Worm (Caenorhabditis elegans): ENCODE data around the gene F56D6.12.

F56D6.12 gene

ce11 chrIV:3917405-3917804, 9.5 kb downstream of the F56D6.12 start, which contains the start of gene F56D6.14:
TSS of gene F56D6.14 (plus strand) at chrIV:3917705.
- TF ChIP-seq pros-1 (tag; optimal IDR thresholded peaks at IDR 0.05): no peak
- TF ChIP-seq pqm-1 (tag; optimal IDR thresholded peaks at IDR 0.05): no peak
- TF ChIP-seq ceh-24 (tag; optimal IDR thresholded peaks at IDR 0.05): no peak
- no peak for TF ChIP-seq hlh-13 (GFP tag; optimal IDR thresholded peaks at IDR 0.05)

DNA sequence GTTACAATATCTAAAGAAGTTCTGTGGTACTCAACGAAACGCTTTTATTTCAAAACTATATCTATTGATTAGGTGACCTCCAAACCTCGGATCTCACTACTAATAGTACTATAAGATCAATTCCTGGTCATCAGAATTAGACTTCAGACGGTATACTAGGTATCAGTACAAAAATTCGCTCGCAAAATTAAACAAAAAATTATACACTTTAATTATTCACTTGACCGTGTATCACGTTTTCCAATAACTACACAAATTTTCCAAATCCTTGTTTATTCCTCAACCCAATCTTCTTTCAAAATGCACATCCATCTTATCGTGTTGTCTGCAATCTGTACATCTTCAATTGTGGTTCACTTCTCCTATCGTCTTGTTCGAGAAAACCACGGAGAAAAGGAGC, 10.2 kb downstream of the F56D6.12 start, which contains the start of gene F56D6.23:
F56D6.23 (plus strand) TSS at position 301 of the 400 bp plus-strand sequence.
- TF ChIP-seq Y22D7AL.16 (tag; optimal IDR thresholded peaks at IDR 0.05): no peak
- no peak for TF ChIP-seq madf-2 (tag; optimal IDR thresholded peaks at IDR 0.05)
- no peak for TF ChIP-seq fkh-10 (GFP tag; optimal IDR thresholded peaks at IDR 0.05)
- no peak for TF ChIP-seq pha-2 (tag; optimal IDR thresholded peaks at IDR 0.05)
- TF ChIP-seq ceh-45 (GFP tag; IDR thresholded peaks at IDR 0.05): no peak
- TF ChIP-seq hlh-6 (tag; optimal IDR thresholded peaks at IDR 0.05): no peak
- no peak for TF ChIP-seq hlh-15 (tag; optimal IDR thresholded peaks at IDR 0.05)
- TF ChIP-seq fkh-6 (tag; optimal IDR thresholded peaks at IDR 0.05): no peak
- no peak for TF ChIP-seq ama-1 (optimal IDR thresholded peaks at IDR 0.05)
- TF ChIP-seq sox-4 (tag; optimal IDR thresholded peaks at IDR 0.05): no peak
- no peak for TF ChIP-seq mec-3 (tag; optimal IDR thresholded peaks at IDR 0.05; ENCODE audit: borderline replicate concordance)
- TF ChIP-seq zip-5 (tag; optimal IDR thresholded peaks at IDR 0.05): no peak
- TF ChIP-seq ceh-31 (tag; optimal IDR thresholded peaks at IDR 0.05): no peak

DNA sequence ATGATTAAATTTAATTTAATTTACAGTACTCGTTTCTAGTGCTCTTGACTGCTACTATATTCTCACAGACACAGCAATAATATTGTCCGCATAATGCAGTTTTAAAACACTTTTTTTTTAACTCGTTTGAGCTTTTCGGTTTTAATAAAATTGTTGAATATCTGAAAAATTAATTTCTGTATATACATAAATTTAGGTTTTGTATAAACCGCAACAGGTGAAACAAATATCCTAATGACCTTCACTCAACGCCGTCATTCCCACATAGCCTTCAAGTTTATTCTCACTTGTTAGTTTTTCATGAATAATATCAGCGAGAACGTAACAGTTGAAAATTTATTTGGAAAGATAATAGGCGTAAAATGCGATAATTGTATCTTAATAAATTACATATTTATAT, 11.6 kb downstream of the F56D6.12 start, which contains the start of gene srz-19:
srz-19 (plus strand) TSS at position 301 of the 400 bp plus-strand sequence.
- TF ChIP-seq sdc-2 (tag; optimal IDR thresholded peaks at IDR 0.05) (no peak), T23F11.4 (GFP tag; optimal IDR thresholded peaks at IDR 0.05) (no peak), madf-2 (tag; optimal IDR thresholded peaks at IDR 0.05) (no peak), ceh-48 (tag; optimal IDR thresholded peaks at IDR 0.05) (no peak), dmd-4 (tag; optimal IDR thresholded peaks at IDR 0.05; ENCODE audit: borderline replicate concordance) (no peak), nfya-1 (tag; optimal IDR thresholded peaks at IDR 0.05) (no peak), syd-9 (tag; optimal IDR thresholded peaks at IDR 0.05) (no peak), ref-2 (tag; optimal IDR thresholded peaks at IDR 0.05) (no peak), unc-3 (GFP tag; conservative IDR thresholded peaks at IDR 0.05) (no peak), unc-3 (tag; optimal IDR thresholded peaks at IDR 0.05) (no peak), elt-2 (tag; optimal IDR thresholded peaks at IDR 0.05) (no peak), sox-2 (GFP tag; IDR thresholded peaks at IDR 0.05) (no peak), pqm-1 (tag; optimal IDR thresholded peaks at IDR 0.05) (no peak)

- TF ChIP-seq elt-4 (tag; optimal IDR thresholded peaks at IDR 0.05): no peak
- TF ChIP-seq ets-4 (tag; optimal IDR thresholded peaks at IDR 0.05): no peak
- no peak for TF ChIP-seq che-1 (tag; optimal IDR thresholded peaks at IDR 0.05)
- TF ChIP-seq gmeb-2 (tag; optimal IDR thresholded peaks at IDR 0.05): no peak
- no peak for TF ChIP-seq fkh-6 (tag; optimal IDR thresholded peaks at IDR 0.05)
- TF ChIP-seq ceh-19 (GFP tag; optimal IDR thresholded peaks at IDR 0.05): no peak
- no peak for TF ChIP-seq hlh-8 (tag; optimal IDR thresholded peaks at IDR 0.05)
- TF ChIP-seq ceh-48 (tag; optimal IDR thresholded peaks at IDR 0.05): no peak
- TF ChIP-seq fkh-10 (GFP tag; optimal IDR thresholded peaks at IDR 0.05): no peak
- no peak for TF ChIP-seq Y22D7AL.16 (tag; optimal IDR thresholded peaks at IDR 0.05)
- TF ChIP-seq C08G9.2 (tag; optimal IDR thresholded peaks at IDR 0.05): no peak
- TF ChIP-seq ceh-34 (tag; optimal IDR thresholded peaks at IDR 0.05): no peak
- no peak for TF ChIP-seq unc-86 (tag; optimal IDR thresholded peaks at IDR 0.05)
- no peak for TF ChIP-seq sox-4 (tag; optimal IDR thresholded peaks at IDR 0.05)
Measured at ce11 chrIV:3921898-3922297, 14.0 kb downstream of the F56D6.12 start, which contains the start of gene clec-67. TSS of gene clec-67 (plus strand) at chrIV:3922165.

Data from whole organism, late embryonic.